Worm (Caenorhabditis elegans) whole organism, late embryonic: Measurements from ENCODE around the gene cah-4.

Experiments used
- C38D4.7 ChIP-seq: fragments of 200-800 bp; sonication (Bioruptor generic); optimal IDR thresholded peaks from 2 replicates; lab custom pipeline; 2018; ENCODE audit warnings: mild to moderate bottlenecking, missing genetic modification characterization, moderate library complexity, missing compliant biosample characterization
- K09A11.1 ChIP-seq: sonication (generic microtip); optimal IDR thresholded peaks from 2 replicates; lab custom pipeline; 2017; ENCODE audit warnings: antibody characterized with exemption, mild to moderate bottlenecking, missing genetic modification characterization, missing compliant biosample characterization; ENCODE audit not compliant: insufficient read depth
- ceh-14 ChIP-seq: sonication (generic microtip); optimal IDR thresholded peaks from 2 replicates; lab custom pipeline; 2016; ENCODE audit warnings: missing genotype, missing genetic modification characterization, missing compliant biosample characterization
- ceh-19 ChIP-seq: fragments of 200-800 bp; sonication (Bioruptor generic); optimal IDR thresholded peaks from 2 replicates; lab custom pipeline; 2018; ENCODE audit warnings: mild to moderate bottlenecking, missing genetic modification characterization, missing compliant biosample characterization
- ceh-2 ChIP-seq: sonication (generic microtip); optimal IDR thresholded peaks from 2 replicates; lab custom pipeline; 2016; ENCODE audit warnings: missing genotype, missing genetic modification characterization, missing compliant biosample characterization
- ceh-31 ChIP-seq: sonication (generic microtip); optimal IDR thresholded peaks from 2 replicates; lab custom pipeline; 2016; ENCODE audit warnings: missing genetic modification characterization, missing compliant biosample characterization
- ceh-34 ChIP-seq: sonication (generic microtip); optimal IDR thresholded peaks from 2 replicates; lab custom pipeline; 2016; ENCODE audit warnings: mild to moderate bottlenecking, missing genetic modification characterization, missing compliant biosample characterization
- ceh-48 ChIP-seq: sonication (generic microtip); optimal IDR thresholded peaks from 2 replicates; lab custom pipeline; 2016; ENCODE audit warnings: missing genetic modification characterization, inconsistent platforms, missing compliant biosample characterization
- ceh-6 ChIP-seq: fragments of 200-800 bp; sonication (Bioruptor generic); optimal IDR thresholded peaks from 2 replicates; lab custom pipeline; 2018; ENCODE audit warnings: mild to moderate bottlenecking, missing genetic modification characterization, missing compliant biosample characterization
- ceh-9 ChIP-seq: sonication (generic microtip); optimal IDR thresholded peaks from 2 replicates; lab custom pipeline; 2016; ENCODE audit warnings: mild to moderate bottlenecking, missing genetic modification characterization, inconsistent platforms, missing compliant biosample characterization
- dmd-4 ChIP-seq: sonication (generic microtip); optimal IDR thresholded peaks from 2 replicates; lab custom pipeline; 2016; ENCODE audit warnings: borderline replicate concordance, missing genetic modification characterization, missing compliant biosample characterization
- dve-1 ChIP-seq: sonication (generic microtip); optimal IDR thresholded peaks from 2 replicates; lab custom pipeline; 2017; ENCODE audit warnings: antibody characterized with exemption, mild to moderate bottlenecking, missing genetic modification characterization, missing compliant biosample characterization
- elt-2 ChIP-seq: sonication (generic microtip); optimal IDR thresholded peaks from 2 replicates; lab custom pipeline; 2016; ENCODE audit warnings: missing genetic modification reagents, missing genetic modification characterization, missing compliant biosample characterization
- fkh-6 ChIP-seq: sonication (generic microtip); optimal IDR thresholded peaks from 2 replicates; lab custom pipeline; 2016; ENCODE audit warnings: missing genetic modification characterization, missing compliant biosample characterization
- gmeb-2 ChIP-seq: sonication (generic microtip); optimal IDR thresholded peaks from 2 replicates; lab custom pipeline; 2016; ENCODE audit warnings: missing genetic modification characterization, inconsistent platforms, missing compliant biosample characterization
- hlh-13 ChIP-seq: fragments of 200-800 bp; sonication (Bioruptor generic); optimal IDR thresholded peaks from 2 replicates; lab custom pipeline; 2018; ENCODE audit warnings: mild to moderate bottlenecking, missing genetic modification characterization, missing compliant biosample characterization
- hlh-6 ChIP-seq: sonication (generic microtip); optimal IDR thresholded peaks from 2 replicates; lab custom pipeline; 2016; ENCODE audit warnings: missing genotype, missing genetic modification characterization, missing compliant biosample characterization
- hlh-8 ChIP-seq: sonication (generic microtip); optimal IDR thresholded peaks from 2 replicates; lab custom pipeline; 2016; ENCODE audit warnings: missing genotype, missing genetic modification characterization, missing compliant biosample characterization
- lim-6 ChIP-seq: sonication (generic microtip); optimal IDR thresholded peaks from 2 replicates; lab custom pipeline; 2016; ENCODE audit warnings: missing genetic modification characterization, missing compliant biosample characterization
- mec-3 ChIP-seq: sonication (generic microtip); optimal IDR thresholded peaks from 2 replicates; lab custom pipeline; 2016; ENCODE audit warnings: borderline replicate concordance, missing genetic modification characterization, missing compliant biosample characterization
- nfya-1 ChIP-seq: sonication (generic microtip); optimal IDR thresholded peaks from 2 replicates; lab custom pipeline; 2017; ENCODE audit warnings: missing genetic modification characterization, mild to moderate bottlenecking, missing compliant biosample characterization, antibody characterized with exemption, moderate library complexity
- nhr-11 ChIP-seq: fragments of 150-350 bp; optimal IDR thresholded peaks from 2 replicates; lab custom pipeline; 2014; ENCODE audit warnings: missing biosample characterization, missing genetic modification characterization
- npax-4 ChIP-seq: sonication (generic microtip); optimal IDR thresholded peaks from 2 replicates; lab custom pipeline; 2016; ENCODE audit warnings: missing genetic modification characterization, missing compliant biosample characterization
- odd-2 ChIP-seq: sonication (generic microtip); optimal IDR thresholded peaks from 2 replicates; lab custom pipeline; 2017; ENCODE audit warnings: antibody characterized with exemption, mild to moderate bottlenecking, missing genetic modification characterization, missing compliant biosample characterization
- sdc-2 ChIP-seq: sonication (generic microtip); optimal IDR thresholded peaks from 2 replicates; lab custom pipeline; 2016; ENCODE audit warnings: missing genotype, missing genetic modification characterization, missing compliant biosample characterization
- sox-4 ChIP-seq: sonication (generic microtip); optimal IDR thresholded peaks from 2 replicates; lab custom pipeline; 2017; ENCODE audit warnings: mild to moderate bottlenecking, missing genetic modification characterization, inconsistent platforms, missing compliant biosample characterization
- syd-9 ChIP-seq: sonication (generic microtip); optimal IDR thresholded peaks from 2 replicates; lab custom pipeline; 2016; ENCODE audit warnings: mild to moderate bottlenecking, missing genetic modification characterization, moderate library complexity, missing compliant biosample characterization
- unc-3 ChIP-seq, 2 experiments: fragments of 200-800 bp in 1 of 2; sonication (Bioruptor generic) in 1 of 2; sonication (generic microtip) in 1 of 2; conservative IDR thresholded peaks in 1 of 2; optimal IDR thresholded peaks in 1 of 2; 2 replicates each; pipeline versions ENCODE4 v1.3.6 to Lab custom; 2016 to 2022; ENCODE audit warnings: missing compliant biosample characterization in 2 of 2, missing genetic modification characterization in 2 of 2, missing genetic modification reagents in 1 of 2
- unc-42 ChIP-seq: sonication (generic microtip); optimal IDR thresholded peaks from 2 replicates; lab custom pipeline; 2016; ENCODE audit warnings: missing genotype, missing genetic modification characterization, missing compliant biosample characterization
- unc-55 ChIP-seq: sonication (generic microtip); optimal IDR thresholded peaks from 2 replicates; lab custom pipeline; 2017; ENCODE audit warnings: missing biosample characterization, missing genetic modification reagents, missing genetic modification characterization
- zip-5 ChIP-seq: sonication (generic microtip); optimal IDR thresholded peaks from 2 replicates; lab custom pipeline; 2016; ENCODE audit warnings: missing genetic modification characterization, missing compliant biosample characterization

The cah-4 gene

ce11 chrX:13502282-13502681 lies 40.1 kb upstream of the cah-4 start:
- TF ChIP-seq sdc-2 (tag; lab: Kevin White, UChicago) (peak; percentile 26), nfya-1 (tag; lab: Kevin White, UChicago) (peak; percentile 27), nhr-11 (tag; lab: Kevin White, UChicago) (no peak), unc-42 (tag; lab: Kevin White, UChicago) (peak; percentile 65), unc-55 (GFP tag; lab: Kevin White, UChicago) (no peak), ceh-31 (tag; lab: Kevin White, UChicago) (peak; percentile 79), zip-5 (tag; lab: Kevin White, UChicago) (no peak), npax-4 (tag; lab: Kevin White, UChicago) (no peak), hlh-13 (GFP tag; lab: Kevin White, UChicago) (no peak), sox-4 (tag; lab: Kevin White, UChicago) (no peak), syd-9 (tag; lab: Kevin White, UChicago) (no peak), C38D4.7 (GFP tag; lab: Kevin White, UChicago) (no peak), ceh-2 (tag; lab: Kevin White, UChicago) (no peak)

ce11 chrX:13503839-13504238 lies 38.5 kb upstream of the cah-4 start:
- TF ChIP-seq ceh-31 (tag; lab: Kevin White, UChicago) (peak; percentile 43), ceh-14 (tag; lab: Kevin White, UChicago) (peak; percentile 1), dmd-4 (tag; lab: Kevin White, UChicago) (peak; percentile 25), nfya-1 (tag; lab: Kevin White, UChicago) (peak; percentile 19), lim-6 (tag; lab: Kevin White, UChicago) (no peak), ceh-19 (GFP tag; lab: Kevin White, UChicago) (peak; percentile 2), odd-2 (tag; lab: Kevin White, UChicago) (no peak), ceh-6 (GFP tag; lab: Kevin White, UChicago) (no peak), sdc-2 (tag; lab: Kevin White, UChicago) (peak; percentile 51), unc-42 (tag; lab: Kevin White, UChicago) (peak; percentile 34)

- TF ChIP-seq unc-42 (tag; lab: Kevin White, UChicago) (peak; percentile 5), hlh-13 (GFP tag; lab: Kevin White, UChicago) (no peak), dve-1 (tag; lab: Kevin White, UChicago) (no peak), ceh-9 (tag; lab: Kevin White, UChicago) (no peak), zip-5 (tag; lab: Kevin White, UChicago) (no peak)
These were observed 37.2 kb upstream of the cah-4 start for ce11 chrX:13505201-13505600.

ce11 chrX:13506043-13506442 lies 36.3 kb upstream of the cah-4 start:
- peak; percentile 42 for TF ChIP-seq unc-42 (tag; lab: Kevin White, UChicago)
- TF ChIP-seq sdc-2 (tag; lab: Kevin White, UChicago) = no peak
- peak; percentile 8 for TF ChIP-seq ceh-31 (tag; lab: Kevin White, UChicago)

- TF ChIP-seq elt-2 (tag; lab: Kevin White, UChicago) (no peak), unc-3 (GFP tag; conservative IDR thresholded peaks at IDR 0.05; lab: Robert Waterston, UW) (no peak), unc-3 (tag; optimal IDR thresholded peaks at IDR 0.05; lab: Kevin White, UChicago) (no peak), ceh-48 (tag; lab: Kevin White, UChicago) (no peak), ceh-14 (tag; lab: Kevin White, UChicago) (no peak), zip-5 (tag; lab: Kevin White, UChicago) (no peak), mec-3 (tag; lab: Kevin White, UChicago) (no peak), fkh-6 (tag; lab: Kevin White, UChicago) (no peak), gmeb-2 (tag; lab: Kevin White, UChicago) (no peak), ceh-19 (GFP tag; lab: Kevin White, UChicago) (no peak)
- TF ChIP-seq, all 69 proteins: peak for 0
These were observed 35.9 kb upstream of the cah-4 start for ce11 chrX:13506493-13506892.

ce11 chrX:13507233-13507632 lies 35.1 kb upstream of the cah-4 start, which contains the start of gene H06A10.1:
Gene H06A10.1, plus strand, starts transcription at chrX:13507533.
- TF ChIP-seq fkh-6 (tag; lab: Kevin White, UChicago) (no peak), hlh-6 (tag; lab: Kevin White, UChicago) (no peak), K09A11.1 (tag; lab: Kevin White, UChicago) (no peak), unc-42 (tag; lab: Kevin White, UChicago) (no peak), hlh-8 (tag; lab: Kevin White, UChicago) (no peak), ceh-34 (no peak)
